Worm (Caenorhabditis elegans) whole organism, early embryonic: ENCODE results near the gene Y45F3A.4.

Source experiments
- B0310.2 ChIP-seq: sonication (generic microtip); optimal IDR thresholded peaks from 2 replicates; lab custom pipeline; 2016; ENCODE audit warnings: mild to moderate bottlenecking, missing genetic modification characterization, missing compliant biosample characterization
- ama-1 ChIP-seq: fragments of 150-350 bp; optimal IDR thresholded peaks from 2 replicates; lab custom pipeline; 2014
- ets-7 ChIP-seq: sonication (generic microtip); optimal IDR thresholded peaks from 2 replicates; lab custom pipeline; 2016; ENCODE audit warnings: missing genotype, missing genetic modification characterization, missing compliant biosample characterization
- flt-1 ChIP-seq: fragments of 200-800 bp; sonication (Bioruptor generic); IDR thresholded peaks from 2 replicates; pipeline ENCODE4 v1.3.6; 2022; ENCODE audit warnings: missing genetic modification characterization, missing compliant biosample characterization
- hmbx-1 ChIP-seq: sonication (generic microtip); optimal IDR thresholded peaks from 2 replicates; lab custom pipeline; 2016; ENCODE audit warnings: mild to moderate bottlenecking, missing genetic modification characterization, missing compliant biosample characterization
- hnd-1 ChIP-seq: sonication (generic microtip); optimal IDR thresholded peaks from 2 replicates; lab custom pipeline; 2016; ENCODE audit warnings: missing genetic modification characterization, missing compliant biosample characterization
- pes-1 ChIP-seq: fragments of 200-800 bp; sonication (Bioruptor generic); IDR thresholded peaks from 2 replicates; pipeline ENCODE4 v1.3.6; 2022; ENCODE audit warnings: missing genetic modification reagents, missing genetic modification characterization, missing compliant biosample characterization
- sea-1 ChIP-seq: fragments of 200-800 bp; sonication (Bioruptor generic); conservative IDR thresholded peaks from 2 replicates; pipeline ENCODE4 v1.3.6; 2022; ENCODE audit warnings: missing genetic modification characterization, missing compliant biosample characterization
- tbx-11 ChIP-seq: fragments of 200-800 bp; sonication (Bioruptor generic); IDR thresholded peaks from 2 replicates; pipeline ENCODE4 v1.3.6; 2022; ENCODE audit warnings: missing genetic modification characterization, missing compliant biosample characterization

DNA sequence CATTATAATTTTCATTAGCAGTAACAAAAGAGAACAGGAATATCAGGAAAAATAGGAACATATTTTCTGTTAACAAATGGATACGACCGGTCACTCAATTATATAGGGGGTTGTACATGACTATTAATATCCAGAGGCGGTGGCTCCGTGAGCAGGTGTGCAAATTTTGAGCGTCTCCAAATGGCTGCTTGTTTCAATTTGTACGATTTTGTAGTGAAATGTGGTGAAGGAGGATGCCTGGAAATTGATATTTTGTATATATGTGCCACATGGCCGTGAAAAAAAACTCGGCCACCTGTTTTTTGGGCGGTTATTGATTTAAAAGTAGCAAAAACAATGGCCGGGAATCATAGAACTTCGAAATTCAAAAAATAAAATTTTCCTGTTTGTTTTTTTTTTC is 17.5 kb upstream of the Y45F3A.4 start, which contains the start of gene Y45F3A.8:
- TF ChIP-seq hmbx-1 (tag; lab: Kevin White, UChicago) (no peak), tbx-11 (GFP tag; lab: Robert Waterston, UW) (no peak), sea-1 (no peak), ets-7 (no peak), ama-1 (lab: Kevin White, UChicago) (no peak), pes-1 (GFP tag; lab: Robert Waterston, UW) (no peak), flt-1 (GFP tag; lab: Robert Waterston, UW) (no peak), hnd-1 (tag; lab: Kevin White, UChicago) (no peak), B0310.2 (tag; lab: Kevin White, UChicago) (no peak)
